Fruit fly (Drosophila melanogaster): ENCODE measurements around the gene loco.
A peak's percentile ranks its signal among the peaks of the same experiment; 100 is the strongest.

Gene loco

DNA sequence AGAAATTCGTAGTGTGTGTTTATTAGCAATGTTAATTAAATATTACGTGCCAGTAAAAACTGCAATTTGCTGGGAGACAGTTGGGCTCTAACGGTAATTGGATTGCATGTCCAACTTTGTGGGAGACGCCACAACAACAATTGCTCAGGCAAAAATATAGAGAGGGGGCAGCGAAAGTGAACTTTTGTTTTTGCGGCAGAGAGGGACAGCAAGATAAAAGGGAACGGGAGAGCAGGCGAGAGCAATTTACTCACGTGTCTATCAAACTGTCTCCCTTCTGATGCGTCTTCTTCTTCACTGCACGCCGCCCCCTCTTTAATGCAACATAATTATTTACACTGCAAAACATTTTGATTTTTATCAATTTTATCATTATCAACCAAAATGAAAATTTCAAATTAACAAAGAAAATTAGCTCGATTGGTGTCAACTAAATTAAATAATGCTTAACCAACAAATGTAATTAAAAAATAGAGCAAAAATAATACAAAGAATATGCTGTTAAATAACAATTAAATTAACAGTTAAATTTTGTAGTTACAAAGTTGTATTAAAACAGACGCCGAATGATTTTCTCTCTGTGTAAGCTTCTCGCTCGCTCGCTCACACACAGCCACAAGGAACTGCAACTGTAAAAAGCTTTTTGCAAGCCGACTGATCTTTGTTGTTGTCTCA lies 28.2 kb upstream of the loco start (continued):
- TF ChIP-seq onecut (GFP tag; IDR thresholded peaks at IDR 0.05) (peak; percentile 72), CG7271 (tag; optimal IDR thresholded peaks at IDR 0.05) (peak; percentile 71), CG14860 (GFP tag; IDR thresholded peaks at IDR 0.05; ENCODE audit: partially characterized antibody) (no peak), ham (GFP tag; IDR thresholded peaks at IDR 0.05) (no peak), Fer3 (tag; optimal IDR thresholded peaks at IDR 0.05) (peak; percentile 81), CG9437 (GFP tag; optimal IDR thresholded peaks at IDR 0.05) (peak; percentile 75), fd96Cb (tag; optimal IDR thresholded peaks at IDR 0.05) (peak; percentile 94), cas (GFP tag; IDR thresholded peaks at IDR 0.05) (no peak), D (optimal IDR thresholded peaks at IDR 0.05) (no peak), D (GFP tag; optimal IDR thresholded peaks at IDR 0.05) (peak; percentile 87), abd-A (tag; optimal IDR thresholded peaks at IDR 0.05) (no peak), Ets65A (GFP tag) (peak; percentile 95), chif (GFP tag; optimal IDR thresholded peaks at IDR 0.05) (peak; percentile 68 to 84), CG10654 (GFP tag; optimal IDR thresholded peaks at IDR 0.05) (peak; percentile 83), CG7745 (tag; optimal IDR thresholded peaks at IDR 0.05) (no peak), z (GFP tag; IDR thresholded peaks at IDR 0.05) (no peak; the same call in 2 of the 3 replicates), CG5245 (GFP tag; optimal IDR thresholded peaks at IDR 0.05) (peak; percentile 65), tna (GFP tag; IDR thresholded peaks at IDR 0.05; ENCODE audit: partially characterized antibody) (no peak), CG17802 (tag; optimal IDR thresholded peaks at IDR 0.05) (peak; percentile 64), CG8359 (GFP tag; optimal IDR thresholded peaks at IDR 0.05; ENCODE audit: borderline replicate concordance) (peak; percentile 66), pan (optimal IDR thresholded peaks at IDR 0.05) (no peak), pan (GFP tag; optimal IDR thresholded peaks at IDR 0.05 in 1 of 2, IDR thresholded peaks at IDR 0.05 in 1 of 2) (peak in 1 of 2 experiments; percentile 60), ind (GFP tag; optimal IDR thresholded peaks at IDR 0.05) (peak; percentile 81), h (optimal IDR thresholded peaks at IDR 0.05) (no peak), CG6683 (GFP tag; optimal IDR thresholded peaks at IDR 0.05) (peak; percentile 50), Hr51 (GFP tag; optimal IDR thresholded peaks at IDR 0.05) (peak; percentile 28 to 88), CG11085 (GFP tag; IDR thresholded peaks at IDR 0.05) (no peak), CG3838 (GFP tag; optimal IDR thresholded peaks at IDR 0.05) (peak; percentile 22), gcm (GFP tag; optimal IDR thresholded peaks at IDR 0.05) (peak; percentile 62), twi (tag; optimal IDR thresholded peaks at IDR 0.05) (peak; percentile 46), fd64A (GFP tag; optimal IDR thresholded peaks at IDR 0.05) (peak; percentile 23), otp (GFP tag; IDR thresholded peaks at IDR 0.05) (peak; percentile 78; the same call in 2 of the 3 replicates), ERR (GFP tag; optimal IDR thresholded peaks at IDR 0.05) (no peak), gcm2 (GFP tag; optimal IDR thresholded peaks at IDR 0.05) (no peak), CG17186 (GFP tag; optimal IDR thresholded peaks at IDR 0.05) (peak; percentile 32), hb (GFP tag; IDR thresholded peaks at IDR 0.05; ENCODE audit: partially characterized antibody) (no peak), insv (GFP tag; optimal IDR thresholded peaks at IDR 0.05) (no peak), tll (GFP tag; optimal IDR thresholded peaks at IDR 0.05) (no peak), pnt (GFP tag; optimal IDR thresholded peaks at IDR 0.05) (peak; percentile 23), CG12219 (GFP tag; optimal IDR thresholded peaks at IDR 0.05) (peak; percentile 42), dysf (GFP tag; IDR thresholded peaks at IDR 0.05) (peak; percentile 74), CG8478 (optimal IDR thresholded peaks at IDR 0.05) (no peak), al (GFP tag; IDR thresholded peaks at IDR 0.05) (no peak), tgo (GFP tag; IDR thresholded peaks at IDR 0.05) (peak; percentile 41; the same call in 1 of the 3 replicates), bsh (GFP tag; optimal IDR thresholded peaks at IDR 0.05) (peak; percentile 77 to 86), CG10321 (GFP tag; IDR thresholded peaks at IDR 0.05) (peak; percentile 15; the same call in 1 of the 2 replicates), CG14014 (GFP tag; IDR thresholded peaks at IDR 0.05) (peak; percentile 50), psq (GFP tag; optimal IDR thresholded peaks at IDR 0.05) (no peak), hkb (optimal IDR thresholded peaks at IDR 0.05) (no peak), hkb (GFP tag; IDR thresholded peaks at IDR 0.05) (peak; percentile 86), Kr (GFP tag; optimal IDR thresholded peaks at IDR 0.05) (no peak)
